Fruit fly (Drosophila melanogaster) whole organism, embryonic: ENCODE data around the gene TTLL6B.
A peak's percentile ranks its signal among the peaks of the same experiment; 100 is the strongest.

Experiments
- Antp ChIP-seq: fragments of 200-800 bp; sonication (Bioruptor generic); optimal IDR thresholded peaks from 3 replicates; lab custom pipeline; 2016; ENCODE audit warnings: missing biosample characterization, missing genetic modification characterization
- Atf6 ChIP-seq: fragments of 200-800 bp; sonication (Bioruptor generic); IDR thresholded peaks from 2 replicates; pipeline ENCODE4 v1.3.6; 2022; ENCODE audit warnings: missing biosample characterization, missing genetic modification characterization
- Awh ChIP-seq: fragments of 200-800 bp; sonication (Bioruptor generic); IDR thresholded peaks from 2 replicates; pipeline ENCODE4, ENCODE4 v1.3.6; 2022; ENCODE audit warnings: missing biosample characterization, missing genetic modification characterization
- Blimp-1 ChIP-seq: fragments of 200-800 bp; sonication (Bioruptor generic); optimal IDR thresholded peaks from 3 replicates; lab custom pipeline; 2018; ENCODE audit warnings: missing biosample characterization, missing genetic modification characterization, mild to moderate bottlenecking, moderate library complexity, missing genetic modification reagents
- CG10267 ChIP-seq: fragments of 200-800 bp; sonication (Bioruptor generic); optimal IDR thresholded peaks from 2 replicates; lab custom pipeline; 2018; ENCODE audit warnings: missing biosample characterization, mild to moderate bottlenecking, missing genetic modification characterization, moderate library complexity
- CG10321 ChIP-seq: fragments of 200-800 bp; sonication (Bioruptor generic); IDR thresholded peaks from 2 replicates; pipeline ENCODE4 v1.3.6; 2022; ENCODE audit warnings: missing biosample characterization, missing genetic modification characterization
- CG14710 ChIP-seq: fragments of 200-800 bp; sonication (Bioruptor generic); optimal IDR thresholded peaks from 3 replicates; lab custom pipeline; 2019; ENCODE audit warnings: missing biosample characterization, mild to moderate bottlenecking, missing genetic modification characterization, moderate library complexity
- CG1529 ChIP-seq: fragments of 200-800 bp; sonication (Bioruptor generic); optimal IDR thresholded peaks from 3 replicates; lab custom pipeline; 2018; ENCODE audit warnings: missing biosample characterization, missing genetic modification characterization
- CG15601 ChIP-seq: fragments of 200-800 bp; sonication (Bioruptor generic); optimal IDR thresholded peaks from 3 replicates; lab custom pipeline; 2019; ENCODE audit warnings: missing biosample characterization, mild to moderate bottlenecking, missing genetic modification characterization, moderate library complexity
- CG17361 ChIP-seq: fragments of 200-800 bp; sonication (Bioruptor generic); IDR thresholded peaks from 3 replicates; pipeline ENCODE4 v1.3.6; 2022; ENCODE audit warnings: missing biosample characterization, missing genetic modification characterization
- CG18011 ChIP-seq: fragments of 200-800 bp; sonication (Bioruptor generic); optimal IDR thresholded peaks from 2 replicates; lab custom pipeline; 2017; ENCODE audit warnings: missing biosample characterization, missing genetic modification characterization, mild to moderate bottlenecking, moderate library complexity, missing genotype
- CG2678 ChIP-seq: fragments of 200-800 bp; sonication (Bioruptor generic); optimal IDR thresholded peaks from 3 replicates; lab custom pipeline; 2019; ENCODE audit warnings: missing biosample characterization, mild to moderate bottlenecking, missing genetic modification characterization, moderate library complexity
- CG34376 ChIP-seq: fragments of 200-800 bp; sonication (Bioruptor generic); optimal IDR thresholded peaks from 2 replicates; lab custom pipeline; 2018; ENCODE audit warnings: missing biosample characterization, mild to moderate bottlenecking, missing genetic modification characterization
- CG4617 ChIP-seq: fragments of 200-800 bp; sonication (Bioruptor generic); optimal IDR thresholded peaks from 3 replicates; lab custom pipeline; 2016; ENCODE audit warnings: missing biosample characterization, missing genetic modification characterization, borderline replicate concordance
- CG5180 ChIP-seq: fragments of 200-800 bp; sonication (Bioruptor generic); optimal IDR thresholded peaks from 3 replicates; lab custom pipeline; 2017; ENCODE audit warnings: missing biosample characterization, missing genetic modification characterization, mild to moderate bottlenecking, moderate library complexity, missing genetic modification reagents
- CG6689 ChIP-seq: fragments of 200-800 bp; sonication (Bioruptor generic); IDR thresholded peaks from 2 replicates; pipeline ENCODE4 v1.3.6; 2022; ENCODE audit warnings: missing biosample characterization, missing genetic modification characterization
- CG7987 ChIP-seq: fragments of 200-800 bp; sonication (Bioruptor generic); optimal IDR thresholded peaks from 2 replicates; lab custom pipeline; 2018; ENCODE audit warnings: missing biosample characterization, mild to moderate bottlenecking, missing genetic modification characterization, moderate library complexity
- CG8388 ChIP-seq: fragments of 200-800 bp; sonication (Bioruptor generic); optimal IDR thresholded peaks from 2 replicates; lab custom pipeline; 2019; ENCODE audit warnings: missing biosample characterization, mild to moderate bottlenecking, missing genetic modification characterization, moderate library complexity
- CTCF ChIP-seq: fragments of 200-800 bp; sonication (Bioruptor generic); optimal IDR thresholded peaks from 2 replicates; lab custom pipeline; 2017; ENCODE audit warnings: missing biosample characterization, mild to moderate bottlenecking, missing genetic modification characterization, moderate library complexity
- CkIIα-i1 ChIP-seq: fragments of 200-800 bp; sonication (Bioruptor generic); IDR thresholded peaks from 2 replicates; pipeline ENCODE4 v1.3.6; 2022; ENCODE audit warnings: missing biosample characterization, missing genetic modification characterization
- D ChIP-seq, 2 experiments: fragments of 200-800 bp in 1 of 2; fragments of >200 bp in 1 of 2; sonication (Bioruptor generic) in 1 of 2; optimal IDR thresholded peaks; 2 replicates in 1 of 2; 3 replicates in 1 of 2; lab custom pipeline; 2017; ENCODE audit warnings: mild to moderate bottlenecking in 1 of 2, missing biosample characterization in 1 of 2, missing genetic modification characterization in 1 of 2, missing genetic modification reagents in 1 of 2
- D19A ChIP-seq: fragments of 200-800 bp; optimal IDR thresholded peaks from 3 replicates; lab custom pipeline; 2019; ENCODE audit warnings: missing biosample characterization, mild to moderate bottlenecking, missing genetic modification characterization, moderate library complexity
- Dbx ChIP-seq: fragments of 200-800 bp; sonication (Bioruptor generic); IDR thresholded peaks from 3 replicates; pipeline ENCODE4 v1.3.6; 2022; ENCODE audit warnings: missing biosample characterization, missing genetic modification characterization
- Deaf1 ChIP-seq: fragments of 200-800 bp; optimal IDR thresholded peaks from 3 replicates; lab custom pipeline; 2019; ENCODE audit warnings: missing biosample characterization, mild to moderate bottlenecking, missing genetic modification characterization, moderate library complexity
- Dip3 ChIP-seq: fragments of 200-800 bp; sonication (Bioruptor generic); optimal IDR thresholded peaks from 3 replicates; lab custom pipeline; 2016; ENCODE audit warnings: missing biosample characterization, missing genetic modification characterization
- Doc3 ChIP-seq: fragments of 200-800 bp; sonication (Bioruptor generic); IDR thresholded peaks from 3 replicates; pipeline ENCODE4 v1.3.6; 2022; ENCODE audit warnings: missing biosample characterization, missing genetic modification characterization; ENCODE audit not compliant: partially characterized antibody
- H2.0 ChIP-seq: fragments of 200-800 bp; sonication (Bioruptor generic); IDR thresholded peaks from 2 replicates; pipeline ENCODE4 v1.3.6; 2022; ENCODE audit warnings: missing biosample characterization, missing genetic modification characterization
- HLHmδ ChIP-seq: fragments of 200-800 bp; sonication (Bioruptor generic); optimal IDR thresholded peaks from 2 replicates; lab custom pipeline; 2018; ENCODE audit warnings: missing biosample characterization, mild to moderate bottlenecking, missing genetic modification characterization, moderate library complexity
- Med ChIP-seq: fragments of 200-800 bp; sonication (Bioruptor generic); peaks from one replicate; lab custom pipeline; 2016; ENCODE audit warnings: missing biosample characterization, missing genetic modification characterization, mild to moderate bottlenecking, inconsistent platforms, moderate library complexity
- Pdp1 ChIP-seq, 2 experiments: fragments of 200-800 bp; sonication (Bioruptor generic); optimal IDR thresholded peaks; 3 replicates each; lab custom pipeline; 2016; ENCODE audit warnings: missing biosample characterization in 2 of 2, missing genetic modification characterization in 2 of 2, mild to moderate bottlenecking in 1 of 2, moderate library complexity in 1 of 2
- Sry-β ChIP-seq: fragments of 200-800 bp; sonication (Bioruptor generic); optimal IDR thresholded peaks from 2 replicates; lab custom pipeline; 2018; ENCODE audit warnings: missing biosample characterization, mild to moderate bottlenecking, missing genetic modification characterization, moderate library complexity
- Trl ChIP-seq, 3 experiments: fragments of >200 bp in 2 of 3; fragments of 200-800 bp in 1 of 3; sonication (Bioruptor generic) in 1 of 3; optimal IDR thresholded peaks; 2 replicates in 1 of 3; 3 replicates in 2 of 3; lab custom pipeline; 2016 to 2017; ENCODE audit warnings: missing biosample characterization in 1 of 3, missing genetic modification characterization in 1 of 3
- YL-1 ChIP-seq: fragments of 200-800 bp; sonication (Bioruptor generic); optimal IDR thresholded peaks from 3 replicates; lab custom pipeline; 2017; ENCODE audit warnings: missing biosample characterization, mild to moderate bottlenecking, missing genetic modification characterization
- bsh ChIP-seq, 2 experiments: fragments of 200-800 bp; sonication (Bioruptor generic); optimal IDR thresholded peaks; 2 replicates each; lab custom pipeline; 2017 to 2018; ENCODE audit warnings: mild to moderate bottlenecking in 2 of 2, missing biosample characterization in 2 of 2, missing genetic modification characterization in 2 of 2, moderate library complexity in 1 of 2
- chif ChIP-seq, 2 experiments: fragments of 200-800 bp; sonication (Bioruptor generic); optimal IDR thresholded peaks; 3 replicates each; lab custom pipeline; 2016; ENCODE audit warnings: missing biosample characterization in 2 of 2, missing genetic modification characterization in 2 of 2
- dmrt11E ChIP-seq: fragments of 200-800 bp; sonication (Bioruptor generic); optimal IDR thresholded peaks from 3 replicates; lab custom pipeline; 2018; ENCODE audit warnings: missing biosample characterization, mild to moderate bottlenecking, missing genetic modification characterization, moderate library complexity
- emc ChIP-seq: fragments of 200-800 bp; sonication (Bioruptor generic); optimal IDR thresholded peaks from 2 replicates; lab custom pipeline; 2016; ENCODE audit warnings: missing biosample characterization, missing genetic modification characterization
- ems ChIP-seq: fragments of 200-800 bp; sonication (Bioruptor generic); optimal IDR thresholded peaks from 3 replicates; lab custom pipeline; 2016; ENCODE audit warnings: missing biosample characterization, missing genetic modification characterization
- fd96Cb ChIP-seq: fragments of 200-800 bp; sonication (Bioruptor generic); optimal IDR thresholded peaks from 2 replicates; lab custom pipeline; 2018; ENCODE audit warnings: missing biosample characterization, mild to moderate bottlenecking, missing genetic modification characterization, moderate library complexity
- nmo ChIP-seq: fragments of 200-800 bp; sonication (Bioruptor generic); optimal IDR thresholded peaks from 2 replicates; lab custom pipeline; 2018; ENCODE audit warnings: missing biosample characterization, mild to moderate bottlenecking, missing genetic modification characterization, moderate library complexity
- nom ChIP-seq: fragments of 200-800 bp; sonication (Bioruptor generic); optimal IDR thresholded peaks from 2 replicates; lab custom pipeline; 2017; ENCODE audit warnings: missing biosample characterization, missing genetic modification characterization, mild to moderate bottlenecking, moderate library complexity, missing genetic modification reagents
- pan ChIP-seq, 4 experiments: fragments of >200 bp in 3 of 4; fragments of 200-800 bp in 1 of 4; sonication (Bioruptor generic) in 1 of 4; optimal IDR thresholded peaks in 3 of 4; IDR thresholded peaks in 1 of 4; 2 replicates each; pipeline versions ENCODE4 v1.3.6 to Lab custom; 2017 to 2022; ENCODE audit warnings: missing biosample characterization in 2 of 4, missing genetic modification characterization in 2 of 4, mixed read lengths in 1 of 4
- phol ChIP-seq: fragments of 200-800 bp; sonication (Bioruptor generic); optimal IDR thresholded peaks from 3 replicates; lab custom pipeline; 2018; ENCODE audit warnings: missing biosample characterization, mild to moderate bottlenecking, missing genetic modification characterization, moderate library complexity
- row ChIP-seq: fragments of 200-800 bp; sonication (Bioruptor generic); IDR thresholded peaks from 3 replicates; pipeline ENCODE4 v1.3.6; 2022; ENCODE audit warnings: missing biosample characterization, missing genetic modification characterization
- sug ChIP-seq: fragments of 200-800 bp; optimal IDR thresholded peaks from 2 replicates; lab custom pipeline; 2019; ENCODE audit warnings: missing biosample characterization, mild to moderate bottlenecking, missing genetic modification characterization, moderate library complexity
- tio ChIP-seq: fragments of 200-800 bp; sonication (Bioruptor generic); optimal IDR thresholded peaks from 2 replicates; lab custom pipeline; 2017; ENCODE audit warnings: missing biosample characterization, missing genetic modification characterization, inconsistent platforms
- zen ChIP-seq: fragments of 200-800 bp; sonication (Bioruptor generic); optimal IDR thresholded peaks from 3 replicates; lab custom pipeline; 2018; ENCODE audit warnings: missing biosample characterization, mild to moderate bottlenecking, missing genetic modification characterization, moderate library complexity

TTLL6B gene

dm6 chr3R:27217465-27218059, 33.2 kb downstream of the TTLL6B start (continued):
- no peak for TF ChIP-seq Doc3 (GFP tag; lab: Robert Waterston, UW)
- TF ChIP-seq CG6689 (GFP tag; lab: Robert Waterston, UW) = 0 out of 2 replicates have a peak, but pooled peaks have one; percentile 7
- TF ChIP-seq phol = peak; percentile 26
- no peak for TF ChIP-seq tio
- TF ChIP-seq CTCF (GFP tag; lab: Kevin White, UChicago) = no peak
- TF ChIP-seq chif (GFP tag; optimal IDR thresholded peaks at IDR 0.05; lab: Kevin White, UChicago) = no peak
- TF ChIP-seq CG18011 (GFP tag; lab: Kevin White, UChicago) = no peak
- peak; percentile 22 for TF ChIP-seq Blimp-1 (GFP tag; lab: Kevin White, UChicago)
- no peak for TF ChIP-seq ems (GFP tag; lab: Kevin White, UChicago)
- TF ChIP-seq row (GFP tag; lab: Robert Waterston, UW) = peak; percentile 46; the same call in 2 of the 3 replicates
- no peak for TF ChIP-seq Pdp1 (GFP tag; optimal IDR thresholded peaks at IDR 0.05; lab: Kevin White, UChicago)
- no peak for TF ChIP-seq CG34376 (GFP tag; lab: Kevin White, UChicago)
- no peak for TF ChIP-seq CG1529 (GFP tag; lab: Kevin White, UChicago)
- TF ChIP-seq D19A (tag; lab: Kevin White, UChicago) = peak; percentile 21
- no peak for TF ChIP-seq HLHmδ (GFP tag; lab: Kevin White, UChicago)
- TF ChIP-seq sug (tag; lab: Kevin White, UChicago) = no peak
- TF ChIP-seq Deaf1 = peak; percentile 30
- no peak for TF ChIP-seq CkIIα-i1
- peak; percentile 45 to 54 for TF ChIP-seq bsh (GFP tag; optimal IDR thresholded peaks at IDR 0.05; lab: Kevin White, UChicago)
- peak; percentile 41 for TF ChIP-seq CG5180 (GFP tag; lab: Kevin White, UChicago)
- TF ChIP-seq D (optimal IDR thresholded peaks at IDR 0.05; lab: Kevin White, UChicago) = no peak
- TF ChIP-seq D (GFP tag; optimal IDR thresholded peaks at IDR 0.05; lab: Kevin White, UChicago) = no peak
- peak; percentile 45 for TF ChIP-seq nom
- TF ChIP-seq emc (GFP tag; lab: Kevin White, UChicago) = no peak
- TF ChIP-seq CG14710 (tag; lab: Kevin White, UChicago) = peak; percentile 17
- TF ChIP-seq Antp = no peak
- peak; percentile 16 for TF ChIP-seq Med (GFP tag; lab: Kevin White, UChicago)
- peak; percentile 24 for TF ChIP-seq CG15601 (tag; lab: Kevin White, UChicago)
- peak; percentile 36 for TF ChIP-seq nmo (GFP tag; lab: Kevin White, UChicago)
- TF ChIP-seq YL-1 (GFP tag; lab: Kevin White, UChicago) = no peak
- TF ChIP-seq CG17361 (GFP tag; lab: Robert Waterston, UW) = 0 out of 3 replicates have a peak, but pooled peaks have one; percentile 30
- no peak for TF ChIP-seq CG4617
- TF ChIP-seq CG8388 = peak; percentile 6
- TF ChIP-seq Awh = no peak
- no peak for TF ChIP-seq zen (tag; lab: Kevin White, UChicago)
- TF ChIP-seq pan (optimal IDR thresholded peaks at IDR 0.05; lab: Kevin White, UChicago) = no peak
- TF ChIP-seq pan (GFP tag; optimal IDR thresholded peaks at IDR 0.05 in 1 of 2, IDR thresholded peaks at IDR 0.05 in 1 of 2) = peak in 1 of 2 experiments; percentile 41
- TF ChIP-seq CG2678 (tag; lab: Kevin White, UChicago) = peak; percentile 17
- TF ChIP-seq H2.0 (GFP tag; lab: Robert Waterston, UW) = 0 out of 2 replicates have a peak, but pooled peaks have one; percentile 6
- peak; percentile 20 for TF ChIP-seq fd96Cb
- peak; percentile 28 for TF ChIP-seq dmrt11E (tag; lab: Kevin White, UChicago)
- no peak for TF ChIP-seq CG7987 (GFP tag; lab: Kevin White, UChicago)
- TF ChIP-seq CG10267 (tag; lab: Kevin White, UChicago) = peak; percentile 12
- TF ChIP-seq Atf6 = no peak
- TF ChIP-seq Dbx = no peak
- no peak for TF ChIP-seq Sry-β (GFP tag; lab: Kevin White, UChicago)
- no peak for TF ChIP-seq Trl (optimal IDR thresholded peaks at IDR 0.05; lab: Kevin White, UChicago)
- no peak for TF ChIP-seq Trl (GFP tag; optimal IDR thresholded peaks at IDR 0.05; lab: Kevin White, UChicago)
- TF ChIP-seq CG10321 = no peak
- TF ChIP-seq Dip3 (GFP tag; lab: Kevin White, UChicago) = no peak
